Fruit fly (Drosophila melanogaster): Measurements from ENCODE around the gene Gyc32E.
A peak's percentile ranks its signal among the peaks of the same experiment; 100 is the strongest.

The Gyc32E gene

DNA sequence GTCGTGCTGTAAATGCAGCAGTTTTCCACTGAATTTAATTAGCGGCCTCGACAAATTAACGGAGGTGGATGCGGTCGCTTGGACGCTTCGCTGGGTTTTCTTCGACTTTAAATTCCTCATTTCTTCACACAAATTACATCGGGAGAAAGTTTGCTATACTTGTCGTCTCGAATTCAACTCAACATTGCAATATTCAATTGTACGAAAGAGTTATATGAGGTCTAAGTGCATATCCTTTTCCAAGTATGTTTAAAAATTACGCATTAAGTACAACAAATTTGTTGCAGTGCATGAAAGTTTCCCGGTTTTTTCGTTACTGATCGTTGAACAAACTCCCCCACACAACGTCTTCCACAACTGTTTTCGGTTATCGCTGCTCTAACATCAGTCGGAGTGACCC lies 43.8 kb upstream of the Gyc32E start (continued):
- TF ChIP-seq Oli (tag; optimal IDR thresholded peaks at IDR 0.05) (peak; percentile 75), Atf6 (GFP tag; IDR thresholded peaks at IDR 0.05) (no peak), wdn (GFP tag; IDR thresholded peaks at IDR 0.05) (no peak), gce (GFP tag; IDR thresholded peaks at IDR 0.05) (peak; percentile 70; the same call in 1 of the 3 replicates), CG43689 (GFP tag; IDR thresholded peaks at IDR 0.05) (no peak), oc (tag; optimal IDR thresholded peaks at IDR 0.05) (peak; percentile 86), hb (GFP tag; IDR thresholded peaks at IDR 0.05; ENCODE audit: partially characterized antibody) (no peak), CG17186 (GFP tag; optimal IDR thresholded peaks at IDR 0.05) (peak; percentile 2), btn (GFP tag; optimal IDR thresholded peaks at IDR 0.05) (peak; percentile 8), twi (tag; optimal IDR thresholded peaks at IDR 0.05) (peak; percentile 44), chm (GFP tag; IDR thresholded peaks at IDR 0.05) (peak; percentile 74; the same call in 1 of the 2 replicates), Atf3 (GFP tag; optimal IDR thresholded peaks at IDR 0.05) (peak; percentile 60), Mes4 (GFP tag; optimal IDR thresholded peaks at IDR 0.05) (peak; percentile 34), CG8281 (tag; optimal IDR thresholded peaks at IDR 0.05) (no peak), CG3995 (GFP tag; optimal IDR thresholded peaks at IDR 0.05) (no peak), CG14014 (GFP tag; IDR thresholded peaks at IDR 0.05) (no peak), gsb-n (tag; optimal IDR thresholded peaks at IDR 0.05) (peak; percentile 84), Lpt (GFP tag; optimal IDR thresholded peaks at IDR 0.05) (no peak), Nf-YB (GFP tag; optimal IDR thresholded peaks at IDR 0.05) (peak; percentile 32), sr (GFP tag; IDR thresholded peaks at IDR 0.05) (no peak), Dp (GFP tag; optimal IDR thresholded peaks at IDR 0.05) (no peak), H2.0 (GFP tag; IDR thresholded peaks at IDR 0.05) (peak; percentile 41; the same call in 1 of the 2 replicates), CG3838 (GFP tag; optimal IDR thresholded peaks at IDR 0.05) (no peak), CG31365 (tag; optimal IDR thresholded peaks at IDR 0.05) (no peak), CG32772 (GFP tag; IDR thresholded peaks at IDR 0.05) (peak; percentile 30; the same call in 1 of the 2 replicates), lmd (GFP tag; IDR thresholded peaks at IDR 0.05) (peak; percentile 56; the same call in 1 of the 2 replicates), caup (GFP tag; optimal IDR thresholded peaks at IDR 0.05; ENCODE audit: severe bottlenecking) (no peak), Jarid2 (GFP tag; optimal IDR thresholded peaks at IDR 0.05) (no peak), bigmax (GFP tag; optimal IDR thresholded peaks at IDR 0.05) (no peak), jumu (GFP tag; optimal IDR thresholded peaks at IDR 0.05) (no peak), CG10565 (GFP tag; optimal IDR thresholded peaks at IDR 0.05) (no peak), CG10462 (GFP tag; optimal IDR thresholded peaks at IDR 0.05) (peak; percentile 37), zf30C (GFP tag; optimal IDR thresholded peaks at IDR 0.05) (peak; percentile 19), CG12659 (GFP tag; optimal IDR thresholded peaks at IDR 0.05) (peak; percentile 37), Bteb2 (GFP tag; optimal IDR thresholded peaks at IDR 0.05) (no peak), ATbp (GFP tag; optimal IDR thresholded peaks at IDR 0.05) (peak; percentile 84), mld (GFP tag; IDR thresholded peaks at IDR 0.05; ENCODE audit: partially characterized antibody) (no peak), CG11504 (tag; optimal IDR thresholded peaks at IDR 0.05) (peak; percentile 82), CG9437 (GFP tag; optimal IDR thresholded peaks at IDR 0.05) (peak; percentile 45), pho (GFP tag; optimal IDR thresholded peaks at IDR 0.05) (no peak), CG7271 (tag; optimal IDR thresholded peaks at IDR 0.05) (no peak), CG4820 (GFP tag; optimal IDR thresholded peaks at IDR 0.05) (peak; percentile 32), psq (GFP tag; optimal IDR thresholded peaks at IDR 0.05) (no peak), corto (GFP tag; optimal IDR thresholded peaks at IDR 0.05) (no peak), CG8924 (tag; optimal IDR thresholded peaks at IDR 0.05) (peak; percentile 69), CG5180 (GFP tag; optimal IDR thresholded peaks at IDR 0.05) (no peak), Adf1 (GFP tag; IDR thresholded peaks at IDR 0.05) (no peak), Optix (GFP tag; IDR thresholded peaks at IDR 0.05) (peak; percentile 48; the same call in 1 of the 3 replicates), Dll (GFP tag; IDR thresholded peaks at IDR 0.05; ENCODE audit: partially characterized antibody) (no peak), sima (GFP tag; optimal IDR thresholded peaks at IDR 0.05) (no peak), CG8388 (GFP tag; optimal IDR thresholded peaks at IDR 0.05) (peak; percentile 78)

Data from whole organism, embryonic.